Fruit fly (Drosophila melanogaster): ENCODE results near the gene CG33783.

- TF ChIP-seq kay (GFP tag; ENCODE audit: borderline replicate concordance) = no peak
- no peak for TF ChIP-seq toe (GFP tag; optimal IDR thresholded peaks at IDR 0.05)
- TF ChIP-seq CG14711 (tag; optimal IDR thresholded peaks at IDR 0.05) = no peak
Observed at dm6 chr3R:10067605-10068004, 1.0 kb downstream of the CG33783 start, which contains the start of gene CG33784.
